Worm (Caenorhabditis elegans) whole organism, L3 larva: ENCODE measurements around the gene rcq-5.

Source experiments
- ceh-28 ChIP-seq: fragments of 150-350 bp; optimal IDR thresholded peaks from 2 replicates; lab custom pipeline; 2014; ENCODE audit warnings: missing biosample characterization, missing genetic modification reagents, missing genetic modification characterization
- elt-2 ChIP-seq: sonication (generic microtip); optimal IDR thresholded peaks from 2 replicates; lab custom pipeline; 2016; ENCODE audit warnings: missing genetic modification reagents, mild to moderate bottlenecking, missing genetic modification characterization, missing compliant biosample characterization
- jun-1 ChIP-seq: fragments of 150-350 bp; optimal IDR thresholded peaks from 2 replicates; lab custom pipeline; 2014; ENCODE audit warnings: missing biosample characterization, missing genetic modification reagents, missing genetic modification characterization
- nhr-76 ChIP-seq: fragments of 150-350 bp; sonication (generic microtip); optimal IDR thresholded peaks from 5 replicates; lab custom pipeline; 2014; ENCODE audit warnings: missing biosample characterization, missing genetic modification characterization
- pqm-1 ChIP-seq: fragments of 150-350 bp; optimal IDR thresholded peaks from 2 replicates; lab custom pipeline; 2017; ENCODE audit warnings: missing biosample characterization, missing genetic modification characterization, inconsistent platforms

DNA sequence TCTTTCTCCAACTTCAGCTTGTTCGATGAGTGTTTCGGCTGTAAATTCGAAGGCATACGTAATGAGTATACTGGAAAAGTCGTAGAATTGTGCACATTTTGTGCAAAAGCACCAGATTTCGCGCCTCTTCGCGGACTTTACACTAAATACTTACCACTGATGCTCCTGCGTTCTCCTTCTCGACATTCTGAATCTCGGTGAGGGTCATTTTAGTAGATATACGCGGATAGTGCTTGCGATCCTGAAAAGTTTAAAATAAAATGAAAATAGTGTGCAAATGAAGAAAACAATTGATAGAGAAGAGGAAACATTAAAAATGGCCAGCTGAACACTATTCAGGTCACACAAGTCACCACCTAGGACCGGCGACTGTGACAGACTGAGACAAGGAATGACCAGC, 36.9 kb upstream of the rcq-5 start, which contains the start of gene rnr-2:
- no peak for TF ChIP-seq nhr-76 (tag; lab: Kevin White, UChicago)
- no peak for TF ChIP-seq elt-2 (tag; lab: Kevin White, UChicago)
- no peak for TF ChIP-seq jun-1
- TF ChIP-seq pqm-1 (tag; lab: Kevin White, UChicago): no peak
- no peak for TF ChIP-seq ceh-28
